Fruit fly (Drosophila melanogaster) whole organism, pupa: ENCODE measurements around the gene Nulp1.

Source experiments
- CG10348 ChIP-seq: fragments of 200-800 bp; sonication (Bioruptor generic); IDR thresholded peaks from 2 replicates; pipeline ENCODE4 v1.3.6; 2022; ENCODE audit warnings: missing biosample characterization, missing genetic modification characterization
- CG14655 ChIP-seq: fragments of 200-800 bp; sonication (Bioruptor generic); optimal IDR thresholded peaks from 3 replicates; lab custom pipeline; 2017; ENCODE audit warnings: mild to moderate bottlenecking, missing biosample characterization, missing genetic modification reagents, missing genetic modification characterization
- CG34367 ChIP-seq: fragments of 200-800 bp; sonication (Bioruptor generic); optimal IDR thresholded peaks from 2 replicates; lab custom pipeline; 2018; ENCODE audit warnings: missing biosample characterization, mild to moderate bottlenecking, missing genetic modification characterization
- CG8301 ChIP-seq: fragments of 200-800 bp; sonication (Bioruptor generic); optimal IDR thresholded peaks from 2 replicates; lab custom pipeline; 2018; ENCODE audit warnings: missing biosample characterization, mild to moderate bottlenecking, missing genetic modification characterization
- gl ChIP-seq: fragments of 200-800 bp; sonication (Bioruptor generic); optimal IDR thresholded peaks from 2 replicates; lab custom pipeline; 2018; ENCODE audit warnings: missing biosample characterization, mild to moderate bottlenecking, missing genetic modification characterization

DNA sequence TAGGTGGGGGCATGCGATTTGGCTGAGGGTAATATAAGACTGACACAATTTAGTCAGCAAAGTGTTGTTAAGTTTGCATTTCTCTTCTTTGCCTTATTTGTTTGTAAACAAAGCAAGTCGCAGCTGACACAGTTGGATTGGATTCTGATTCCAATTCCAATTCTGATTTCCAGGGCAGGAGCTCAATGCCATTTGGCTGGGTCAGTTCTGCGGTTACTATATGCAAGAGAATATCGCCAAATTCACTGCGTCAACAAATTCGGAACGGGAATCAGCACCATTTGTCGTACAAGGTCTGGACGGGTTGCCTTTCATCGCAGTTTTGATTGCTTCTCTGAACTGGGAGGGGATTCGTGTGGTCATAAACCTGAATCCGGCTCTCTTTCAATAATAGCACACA is 42.7 kb upstream of the Nulp1 start:
- TF ChIP-seq CG8301 (tag; lab: Kevin White, UChicago) = no peak
- no peak for TF ChIP-seq CG34367
- TF ChIP-seq CG14655 (GFP tag; lab: Kevin White, UChicago) = no peak
- no peak for TF ChIP-seq CG10348 (GFP tag; lab: Robert Waterston, UW)
- no peak for TF ChIP-seq gl
